Worm (Caenorhabditis elegans) whole organism, L3 larva: Measurements from ENCODE around the gene F40G9.19.

Experiments used
- R02D3.7 ChIP-seq: fragments of 150-350 bp; optimal IDR thresholded peaks from 2 replicates; lab custom pipeline; 2014; ENCODE audit warnings: missing biosample characterization, missing genetic modification characterization
- ama-1 ChIP-seq: fragments of 150-350 bp; optimal IDR thresholded peaks from 2 replicates; lab custom pipeline; 2018
- ceh-82 ChIP-seq: fragments of 150-350 bp; optimal IDR thresholded peaks from 2 replicates; lab custom pipeline; 2014; ENCODE audit warnings: missing biosample characterization, missing genetic modification characterization
- elt-2 ChIP-seq: sonication (generic microtip); optimal IDR thresholded peaks from 2 replicates; lab custom pipeline; 2016; ENCODE audit warnings: missing genetic modification reagents, mild to moderate bottlenecking, missing genetic modification characterization, missing compliant biosample characterization
- hmg-11 ChIP-seq: sonication (generic microtip); optimal IDR thresholded peaks from 2 replicates; lab custom pipeline; 2016; ENCODE audit warnings: missing genetic modification characterization, missing compliant biosample characterization
- lin-15B ChIP-seq: fragments of 150-350 bp; optimal IDR thresholded peaks from 2 replicates; lab custom pipeline; 2014; ENCODE audit warnings: missing biosample characterization, missing genetic modification characterization
- nfya-1 ChIP-seq: sonication (generic microtip); optimal IDR thresholded peaks from 2 replicates; lab custom pipeline; 2017; ENCODE audit warnings: missing genetic modification characterization, mild to moderate bottlenecking, missing compliant biosample characterization, antibody characterized with exemption, moderate library complexity; ENCODE audit not compliant: insufficient read depth
- nhr-12 ChIP-seq: fragments of 150-350 bp; optimal IDR thresholded peaks from 2 replicates; lab custom pipeline; 2014; ENCODE audit warnings: missing biosample characterization, missing genetic modification characterization
- nhr-23 ChIP-seq: fragments of 150-350 bp; optimal IDR thresholded peaks from 2 replicates; lab custom pipeline; 2014; ENCODE audit warnings: missing biosample characterization, missing genetic modification reagents, missing genetic modification characterization
- pqm-1 ChIP-seq: fragments of 150-350 bp; optimal IDR thresholded peaks from 2 replicates; lab custom pipeline; 2017; ENCODE audit warnings: missing biosample characterization, missing genetic modification characterization, inconsistent platforms
- sea-2 ChIP-seq: fragments of 150-350 bp; sonication (generic microtip); optimal IDR thresholded peaks from 4 replicates; lab custom pipeline; 2014; ENCODE audit warnings: missing biosample characterization, missing genetic modification reagents, missing genetic modification characterization
- tbx-2 ChIP-seq: sonication (generic microtip); optimal IDR thresholded peaks from 2 replicates; lab custom pipeline; 2016; ENCODE audit warnings: mild to moderate bottlenecking, missing genetic modification characterization, missing compliant biosample characterization

DNA sequence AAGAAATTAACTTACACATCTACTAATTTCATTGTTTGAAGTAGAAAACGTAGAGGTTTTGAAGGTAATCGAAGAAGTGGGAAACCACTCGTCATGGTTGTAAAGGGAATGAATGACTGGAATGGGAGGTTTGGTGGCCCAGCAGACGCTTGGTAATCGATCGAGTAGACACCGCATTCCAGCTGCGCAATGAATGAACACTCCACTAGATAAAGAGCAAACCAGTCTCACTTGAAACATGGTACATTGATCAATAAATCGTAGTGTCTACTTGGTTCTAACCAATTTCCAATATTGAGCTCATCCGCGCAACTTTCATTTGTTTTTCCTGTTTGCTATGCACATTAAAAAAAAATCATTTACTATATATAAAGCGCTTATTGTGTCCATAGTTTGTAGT, 27.2 kb upstream of the F40G9.19 start, which contains the start of gene fbxb-84:
- no peak for TF ChIP-seq nhr-12 (tag; lab: Kevin White, UChicago)
- TF ChIP-seq pqm-1 (tag; lab: Kevin White, UChicago), result no peak
- TF ChIP-seq ama-1 (lab: Kevin White, UChicago), result no peak
- TF ChIP-seq lin-15B (tag; lab: Kevin White, UChicago), result no peak
- no peak for TF ChIP-seq ceh-82 (tag; lab: Kevin White, UChicago)
- TF ChIP-seq R02D3.7 (tag; lab: Kevin White, UChicago), result no peak
- TF ChIP-seq elt-2 (tag; lab: Kevin White, UChicago), result no peak
- TF ChIP-seq nhr-23 (tag; lab: Kevin White, UChicago), result no peak
- TF ChIP-seq hmg-11 (tag; lab: Kevin White, UChicago), result no peak
- TF ChIP-seq tbx-2 (tag; lab: Kevin White, UChicago), result no peak
- TF ChIP-seq nfya-1 (tag; lab: Kevin White, UChicago), result no peak
- TF ChIP-seq sea-2, result no peak
